Worm (Caenorhabditis elegans) whole organism, L2 larva: Measurements from ENCODE around the gene F07B10.7.

Source experiments
- R02D3.7 ChIP-seq: fragments of 150-350 bp; optimal IDR thresholded peaks from 2 replicates; lab custom pipeline; 2014; ENCODE audit warnings: missing biosample characterization, missing genetic modification characterization
- ZK546.5 ChIP-seq: sonication (generic microtip); optimal IDR thresholded peaks from 2 replicates; lab custom pipeline; 2017; ENCODE audit warnings: missing biosample characterization, missing genetic modification characterization
- aly-2 ChIP-seq: fragments of 150-350 bp; optimal IDR thresholded peaks from 2 replicates; lab custom pipeline; 2014; ENCODE audit warnings: missing biosample characterization, missing genetic modification characterization
- ama-1 ChIP-seq: fragments of 150-350 bp; optimal IDR thresholded peaks from 2 replicates; lab custom pipeline; 2018; ENCODE audit warnings: inconsistent platforms
- ceh-82 ChIP-seq: fragments of 150-350 bp; optimal IDR thresholded peaks from 2 replicates; lab custom pipeline; 2014; ENCODE audit warnings: missing biosample characterization, missing genetic modification characterization
- egl-27 ChIP-seq: sonication (generic microtip); optimal IDR thresholded peaks from 3 replicates; lab custom pipeline; 2017; ENCODE audit warnings: missing biosample characterization, missing genetic modification reagents, missing genetic modification characterization
- nhr-10 ChIP-seq: sonication (generic microtip); optimal IDR thresholded peaks from 2 replicates; lab custom pipeline; 2017; ENCODE audit warnings: missing biosample characterization, missing genetic modification characterization
- snpc-4 ChIP-seq: fragments of 150-350 bp; optimal IDR thresholded peaks from 2 replicates; lab custom pipeline; 2014; ENCODE audit warnings: missing biosample characterization, missing genetic modification characterization
- unc-39 ChIP-seq: fragments of 150-350 bp; optimal IDR thresholded peaks from 2 replicates; lab custom pipeline; 2014; ENCODE audit warnings: missing biosample characterization, missing genetic modification characterization
- unc-62 ChIP-seq: fragments of 150-350 bp; optimal IDR thresholded peaks from 2 replicates; lab custom pipeline; 2014; ENCODE audit warnings: missing biosample characterization, missing genetic modification reagents, missing genetic modification characterization

- TF ChIP-seq snpc-4 (tag; lab: Kevin White, UChicago): no peak
- TF ChIP-seq unc-39 (tag; lab: Kevin White, UChicago): no peak
- TF ChIP-seq unc-62 (GFP tag; lab: Kevin White, UChicago): no peak
- no peak for TF ChIP-seq aly-2
- no peak for TF ChIP-seq R02D3.7
- TF ChIP-seq egl-27 (tag; lab: Kevin White, UChicago): no peak
- no peak for TF ChIP-seq ceh-82 (tag; lab: Kevin White, UChicago)
- no peak for TF ChIP-seq ama-1 (lab: Kevin White, UChicago)
- TF ChIP-seq ZK546.5 (tag; lab: Kevin White, UChicago): no peak
- no peak for TF ChIP-seq nhr-10 (tag; lab: Kevin White, UChicago)
Observed at ce11 chrV:11223698-11224097, 36.8 kb downstream of the F07B10.7 start.
